Worm (Caenorhabditis elegans) whole organism, early embryonic: ENCODE measurements around the gene srbc-39.

Experiments
- B0310.2 ChIP-seq: sonication (generic microtip); optimal IDR thresholded peaks from 2 replicates; lab custom pipeline; 2016; ENCODE audit warnings: mild to moderate bottlenecking, missing genetic modification characterization, missing compliant biosample characterization
- F13C5.2 ChIP-seq: sonication (generic microtip); optimal IDR thresholded peaks from 2 replicates; lab custom pipeline; 2017; ENCODE audit warnings: mild to moderate bottlenecking, missing genetic modification characterization, inconsistent platforms, missing compliant biosample characterization
- aly-1 ChIP-seq: sonication (generic microtip); optimal IDR thresholded peaks from 2 replicates; lab custom pipeline; 2016; ENCODE audit warnings: missing genetic modification characterization, missing compliant biosample characterization
- ama-1 ChIP-seq: fragments of 150-350 bp; optimal IDR thresholded peaks from 2 replicates; lab custom pipeline; 2014
- ceh-13 ChIP-seq: fragments of 200-800 bp; sonication (Bioruptor generic); optimal IDR thresholded peaks from 2 replicates; lab custom pipeline; 2018; ENCODE audit warnings: mild to moderate bottlenecking, missing genetic modification characterization, missing compliant biosample characterization
- ceh-36 ChIP-seq: sonication (generic microtip); optimal IDR thresholded peaks from 2 replicates; lab custom pipeline; 2016; ENCODE audit warnings: missing genetic modification characterization, inconsistent platforms, missing compliant biosample characterization
- ets-7 ChIP-seq: sonication (generic microtip); optimal IDR thresholded peaks from 2 replicates; lab custom pipeline; 2016; ENCODE audit warnings: missing genotype, missing genetic modification characterization, missing compliant biosample characterization
- flt-1 ChIP-seq: fragments of 200-800 bp; sonication (Bioruptor generic); IDR thresholded peaks from 2 replicates; pipeline ENCODE4 v1.3.6; 2022; ENCODE audit warnings: missing genetic modification characterization, missing compliant biosample characterization
- hmbx-1 ChIP-seq: sonication (generic microtip); optimal IDR thresholded peaks from 2 replicates; lab custom pipeline; 2016; ENCODE audit warnings: mild to moderate bottlenecking, missing genetic modification characterization, missing compliant biosample characterization
- hmg-4 ChIP-seq: fragments of 200-800 bp; sonication (Bioruptor generic); optimal IDR thresholded peaks from 2 replicates; lab custom pipeline; 2018; ENCODE audit warnings: mild to moderate bottlenecking, missing genetic modification characterization, missing compliant biosample characterization
- hnd-1 ChIP-seq: sonication (generic microtip); optimal IDR thresholded peaks from 2 replicates; lab custom pipeline; 2016; ENCODE audit warnings: missing genetic modification characterization, missing compliant biosample characterization
- pes-1 ChIP-seq: fragments of 200-800 bp; sonication (Bioruptor generic); IDR thresholded peaks from 2 replicates; pipeline ENCODE4 v1.3.6; 2022; ENCODE audit warnings: missing genetic modification reagents, missing genetic modification characterization, missing compliant biosample characterization
- scrt-1 ChIP-seq: fragments of 200-800 bp; sonication (Bioruptor generic); IDR thresholded peaks from 2 replicates; pipeline ENCODE4 v1.3.6; 2022; ENCODE audit warnings: missing genetic modification characterization, missing compliant biosample characterization
- sea-1 ChIP-seq: fragments of 200-800 bp; sonication (Bioruptor generic); conservative IDR thresholded peaks from 2 replicates; pipeline ENCODE4 v1.3.6; 2022; ENCODE audit warnings: missing genetic modification characterization, missing compliant biosample characterization
- tbx-11 ChIP-seq: fragments of 200-800 bp; sonication (Bioruptor generic); IDR thresholded peaks from 2 replicates; pipeline ENCODE4 v1.3.6; 2022; ENCODE audit warnings: missing genetic modification characterization, missing compliant biosample characterization
- tbx-37 ChIP-seq: fragments of 200-800 bp; sonication (Bioruptor generic); conservative IDR thresholded peaks from 2 replicates; pipeline ENCODE4 v1.3.6; 2022; ENCODE audit warnings: missing genetic modification reagents, missing genetic modification characterization, missing compliant biosample characterization
- tra-4 ChIP-seq: sonication (generic microtip); optimal IDR thresholded peaks from 2 replicates; lab custom pipeline; 2017; ENCODE audit warnings: missing genetic modification characterization, missing compliant biosample characterization

The srbc-39 gene

ce11 chrV:708808-709207 is at the start of gene srbc-39:
TSS of gene srbc-39 (plus strand) at chrV:709108.
- TF ChIP-seq ceh-13 (no peak), ama-1 (lab: Kevin White, UChicago) (no peak), ceh-36 (tag; lab: Kevin White, UChicago) (no peak), hmg-4 (no peak), sea-1 (GFP tag; lab: Robert Waterston, UW) (no peak), tra-4 (tag; lab: Kevin White, UChicago) (no peak), scrt-1 (GFP tag; lab: Robert Waterston, UW) (no peak), aly-1 (no peak), tbx-37 (no peak), flt-1 (GFP tag; lab: Robert Waterston, UW) (no peak)

- no peak for TF ChIP-seq B0310.2 (tag; lab: Kevin White, UChicago)
- TF ChIP-seq tbx-37, result no peak
- no peak for TF ChIP-seq aly-1
- TF ChIP-seq hmg-4, result no peak
- no peak for TF ChIP-seq ama-1 (lab: Kevin White, UChicago)
- TF ChIP-seq pes-1, result no peak
- no peak for TF ChIP-seq ets-7 (tag; lab: Kevin White, UChicago)
- TF ChIP-seq ceh-13, result no peak
Measured at ce11 chrV:660210-660609, 48.7 kb upstream of the srbc-39 start, which contains the start of gene F31F4.17. TSS of gene F31F4.17 (minus strand) at chrV:660310.

ce11 chrV:664337-664847 is 44.5 kb upstream of the srbc-39 start, which contains the start of the genes F31F4.11 and srh-266:
TSS of gene F31F4.11 (minus strand) at chrV:664437.
TSS of gene srh-266 (plus strand) at chrV:664797.
- TF ChIP-seq scrt-1 (GFP tag; lab: Robert Waterston, UW) (no peak), hnd-1 (tag; lab: Kevin White, UChicago) (no peak), F13C5.2 (no peak), flt-1 (GFP tag; lab: Robert Waterston, UW) (no peak), pes-1 (no peak), ceh-36 (tag; lab: Kevin White, UChicago) (no peak), hmg-4 (no peak), hmbx-1 (tag; lab: Kevin White, UChicago) (no peak), B0310.2 (tag; lab: Kevin White, UChicago) (no peak), aly-1 (no peak), ama-1 (lab: Kevin White, UChicago) (no peak), tbx-11 (GFP tag; lab: Robert Waterston, UW) (no peak), sea-1 (GFP tag; lab: Robert Waterston, UW) (no peak)

ce11 chrV:667459-667858 is 41.4 kb upstream of the srbc-39 start, which contains the start of gene nhr-180:
TSS of gene nhr-180 (minus strand) at chrV:667510.
- TF ChIP-seq tbx-37, result no peak
- TF ChIP-seq sea-1 (GFP tag; lab: Robert Waterston, UW), result no peak
- no peak for TF ChIP-seq aly-1
- no peak for TF ChIP-seq F13C5.2
- no peak for TF ChIP-seq ets-7 (tag; lab: Kevin White, UChicago)
- no peak for TF ChIP-seq hmbx-1 (tag; lab: Kevin White, UChicago)
- TF ChIP-seq ceh-36 (tag; lab: Kevin White, UChicago), result no peak
- no peak for TF ChIP-seq pes-1
- no peak for TF ChIP-seq hmg-4
- no peak for TF ChIP-seq hnd-1 (tag; lab: Kevin White, UChicago)
- no peak for TF ChIP-seq ama-1 (lab: Kevin White, UChicago)

DNA sequence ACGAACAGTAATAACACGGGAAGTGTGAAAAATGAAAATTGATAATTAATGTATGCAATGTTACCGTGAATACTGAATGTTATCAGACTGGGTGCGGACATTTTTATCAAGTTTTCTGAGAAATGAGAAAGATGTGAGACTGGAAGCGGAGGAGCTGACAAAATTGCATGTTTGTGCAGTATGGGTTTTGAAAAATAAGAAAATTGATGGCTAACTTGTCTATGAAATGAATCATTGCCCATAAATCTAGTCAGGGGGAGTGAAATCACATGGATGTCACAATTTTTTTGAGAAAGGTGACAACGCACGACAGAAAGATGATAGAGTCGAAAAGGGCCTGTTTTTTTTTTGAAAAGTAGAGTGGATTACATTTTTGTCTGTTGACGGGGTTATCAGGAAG is 37.6 kb upstream of the srbc-39 start, which contains the start of gene sru-24:
Gene sru-24, minus strand, starts transcription at position 101 of the 400 bp plus-strand sequence.
- no peak for TF ChIP-seq B0310.2 (tag; lab: Kevin White, UChicago)
- no peak for TF ChIP-seq tbx-11 (GFP tag; lab: Robert Waterston, UW)
- no peak for TF ChIP-seq flt-1 (GFP tag; lab: Robert Waterston, UW)
- no peak for TF ChIP-seq scrt-1 (GFP tag; lab: Robert Waterston, UW)
- TF ChIP-seq aly-1, result no peak
- no peak for TF ChIP-seq hmg-4
- no peak for TF ChIP-seq tbx-37
- no peak for TF ChIP-seq ceh-13
- TF ChIP-seq ceh-36 (tag; lab: Kevin White, UChicago), result no peak
- TF ChIP-seq hmbx-1 (tag; lab: Kevin White, UChicago), result no peak
- TF ChIP-seq sea-1 (GFP tag; lab: Robert Waterston, UW), result no peak
- TF ChIP-seq pes-1, result no peak
- TF ChIP-seq ama-1 (lab: Kevin White, UChicago), result no peak
- no peak for TF ChIP-seq tra-4 (tag; lab: Kevin White, UChicago)
- no peak for TF ChIP-seq F13C5.2
- TF ChIP-seq ets-7 (tag; lab: Kevin White, UChicago), result no peak
- no peak for TF ChIP-seq hnd-1 (tag; lab: Kevin White, UChicago)

ce11 chrV:674213-674612 is 34.7 kb upstream of the srbc-39 start, which contains the start of gene sru-25:
TSS of gene sru-25 (minus strand) at chrV:674313.
- TF ChIP-seq tbx-11 (GFP tag; lab: Robert Waterston, UW) (no peak), F13C5.2 (no peak), ama-1 (lab: Kevin White, UChicago) (no peak), hnd-1 (tag; lab: Kevin White, UChicago) (no peak), hmbx-1 (tag; lab: Kevin White, UChicago) (no peak), tbx-37 (no peak), ets-7 (tag; lab: Kevin White, UChicago) (no peak), pes-1 (no peak), aly-1 (no peak)

DNA sequence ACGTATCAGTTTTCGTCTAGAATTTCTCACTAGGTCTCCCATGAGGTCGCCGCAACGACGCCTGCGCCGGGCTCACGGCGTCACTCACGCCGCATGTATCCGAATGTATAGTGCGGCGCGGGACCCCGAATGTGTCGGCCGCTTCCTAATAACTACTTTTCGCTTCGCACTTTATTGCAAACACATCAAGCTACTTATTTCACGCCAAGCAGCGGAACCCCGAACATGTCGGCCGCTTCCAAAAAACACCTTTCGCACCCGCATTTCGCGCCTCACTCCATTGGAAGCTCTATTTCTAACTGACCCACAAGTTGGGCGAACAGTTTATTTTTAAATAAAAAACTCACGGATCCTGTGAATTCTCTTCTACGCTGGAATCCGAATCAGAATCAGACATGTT is 32.8 kb upstream of the srbc-39 start:
- no peak for TF ChIP-seq tbx-11 (GFP tag; lab: Robert Waterston, UW)
- TF ChIP-seq tbx-37, result no peak

- TF ChIP-seq pes-1 (no peak), ets-7 (tag; lab: Kevin White, UChicago) (no peak), hmbx-1 (tag; lab: Kevin White, UChicago) (no peak), flt-1 (GFP tag; lab: Robert Waterston, UW) (no peak), hmg-4 (no peak), aly-1 (no peak), hnd-1 (tag; lab: Kevin White, UChicago) (no peak), ceh-13 (no peak), tra-4 (tag; lab: Kevin White, UChicago) (no peak), F13C5.2 (no peak), scrt-1 (GFP tag; lab: Robert Waterston, UW) (no peak), tbx-37 (no peak), sea-1 (GFP tag; lab: Robert Waterston, UW) (no peak), tbx-11 (GFP tag; lab: Robert Waterston, UW) (no peak), B0310.2 (tag; lab: Kevin White, UChicago) (no peak), ceh-36 (tag; lab: Kevin White, UChicago) (no peak)
Measured at ce11 chrV:676550-677084, 32.3 kb upstream of the srbc-39 start, which contains the start of the genes fbxa-72 and srx-21. TSS of gene fbxa-72 (minus strand) at chrV:676753. TSS of gene srx-21 (plus strand) at chrV:677034.
